Fruit fly (Drosophila melanogaster): ENCODE data around the gene emei.

Gene emei

dm6 chr3L:11096195-11096908 is 13.1 kb upstream of the emei start, which contains the start of the genes CG46439, Iyd and CG33947 (continued):
- TF ChIP-seq Stat92E (GFP tag; optimal IDR thresholded peaks at IDR 0.05) (no peak), CG10543 (GFP tag; optimal IDR thresholded peaks at IDR 0.05) (peak; percentile 25), CG6654 (GFP tag; optimal IDR thresholded peaks at IDR 0.05) (no peak), ab (GFP tag; optimal IDR thresholded peaks at IDR 0.05) (no peak), al (GFP tag; IDR thresholded peaks at IDR 0.05) (no peak), CG13424 (tag; optimal IDR thresholded peaks at IDR 0.05) (no peak), pum (GFP tag; optimal IDR thresholded peaks at IDR 0.05) (no peak), gcm (GFP tag; optimal IDR thresholded peaks at IDR 0.05) (peak; percentile 54), fu2 (GFP tag; optimal IDR thresholded peaks at IDR 0.05) (no peak), Hand (GFP tag; optimal IDR thresholded peaks at IDR 0.05) (peak; percentile 58), bsh (GFP tag; optimal IDR thresholded peaks at IDR 0.05) (peak in 1 of 2 experiments; percentile 77), CG34422 (GFP tag; IDR thresholded peaks at IDR 0.05) (no peak; the same call in 2 of the 3 replicates), Dad (GFP tag; optimal IDR thresholded peaks at IDR 0.05) (no peak), CG7928 (GFP tag; optimal IDR thresholded peaks at IDR 0.05) (no peak), CG15479 (GFP tag; optimal IDR thresholded peaks at IDR 0.05) (no peak), CG1024 (GFP tag; IDR thresholded peaks at IDR 0.05) (no peak), onecut (GFP tag; IDR thresholded peaks at IDR 0.05) (peak; percentile 45; the same call in 1 of the 2 replicates), z (GFP tag; IDR thresholded peaks at IDR 0.05) (no peak), ro (GFP tag; IDR thresholded peaks at IDR 0.05) (no peak), salm (tag; optimal IDR thresholded peaks at IDR 0.05) (no peak), CG14667 (GFP tag; IDR thresholded peaks at IDR 0.05) (no peak), ranshi (GFP tag; IDR thresholded peaks at IDR 0.05) (no peak), CG30431 (GFP tag; optimal IDR thresholded peaks at IDR 0.05) (no peak), ash1 (GFP tag; optimal IDR thresholded peaks at IDR 0.05) (no peak), dan (GFP tag; IDR thresholded peaks at IDR 0.05) (no peak), CG4854 (GFP tag; optimal IDR thresholded peaks at IDR 0.05) (no peak), CG4707 (GFP tag; optimal IDR thresholded peaks at IDR 0.05) (no peak), wdn (GFP tag; IDR thresholded peaks at IDR 0.05) (no peak), Rfx (GFP tag; IDR thresholded peaks at IDR 0.05) (0 out of 2 replicates have a peak, but pooled peaks have one; percentile 28), Optix (GFP tag; IDR thresholded peaks at IDR 0.05) (0 out of 3 replicates have a peak, but pooled peaks have one; percentile 6), CG2875 (GFP tag; optimal IDR thresholded peaks at IDR 0.05) (no peak), CHES-1-like (GFP tag; optimal IDR thresholded peaks at IDR 0.05) (no peak), CG17361 (GFP tag; IDR thresholded peaks at IDR 0.05) (0 out of 3 replicates have a peak, but pooled peaks have one; percentile 17), seq (GFP tag; IDR thresholded peaks at IDR 0.05) (no peak), chif (GFP tag; optimal IDR thresholded peaks at IDR 0.05) (no peak), Dek (tag; optimal IDR thresholded peaks at IDR 0.05) (peak; percentile 10), exex (tag; optimal IDR thresholded peaks at IDR 0.05) (peak; percentile 32), shn (GFP tag; optimal IDR thresholded peaks at IDR 0.05) (no peak), CG14965 (GFP tag; optimal IDR thresholded peaks at IDR 0.05; ENCODE audit: borderline replicate concordance) (no peak), CG3838 (GFP tag; optimal IDR thresholded peaks at IDR 0.05) (no peak), CG2116 (GFP tag; optimal IDR thresholded peaks at IDR 0.05) (peak; percentile 37), CG2678 (tag; optimal IDR thresholded peaks at IDR 0.05) (no peak), CG13296 (GFP tag; optimal IDR thresholded peaks at IDR 0.05) (peak; percentile 38), CG4404 (GFP tag; IDR thresholded peaks at IDR 0.05) (no peak), btn (GFP tag; optimal IDR thresholded peaks at IDR 0.05) (no peak), Aef1 (GFP tag; IDR thresholded peaks at IDR 0.05) (no peak), crol (GFP tag; IDR thresholded peaks at IDR 0.05) (no peak), prd (optimal IDR thresholded peaks at IDR 0.05) (no peak), prd (GFP tag; IDR thresholded peaks at IDR 0.05) (no peak), TFAM (GFP tag; optimal IDR thresholded peaks at IDR 0.05) (no peak)
